Worm (Caenorhabditis elegans) whole organism, midembryonic: ENCODE results near the gene B0302.4.

ENCODE experiments used
- flt-1 ChIP-seq: fragments of 200-800 bp; sonication (Bioruptor generic); IDR thresholded peaks from 2 replicates; pipeline ENCODE4 v1.3.6; 2022; ENCODE audit warnings: missing genetic modification characterization, missing compliant biosample characterization
- klf-2 ChIP-seq: fragments of 200-800 bp; sonication (Bioruptor generic); conservative IDR thresholded peaks from 2 replicates; pipeline ENCODE4 v1.3.6; 2022; ENCODE audit warnings: missing genetic modification reagents, missing genetic modification characterization, missing compliant biosample characterization

- TF ChIP-seq flt-1 (GFP tag; lab: Robert Waterston, UW) = no peak
- TF ChIP-seq klf-2 (GFP tag; lab: Robert Waterston, UW) = no peak
Measured at ce11 chrX:17146545-17146944, 30.0 kb downstream of the B0302.4 start.
